Worm (Caenorhabditis elegans): Measurements from ENCODE around the gene abf-3.
"Not testable (repeated sequence)": the region's sequence is repeated elsewhere in the genome, so short reads cannot be mapped to it uniquely, and the experiment has no call there.

The abf-3 gene

DNA sequence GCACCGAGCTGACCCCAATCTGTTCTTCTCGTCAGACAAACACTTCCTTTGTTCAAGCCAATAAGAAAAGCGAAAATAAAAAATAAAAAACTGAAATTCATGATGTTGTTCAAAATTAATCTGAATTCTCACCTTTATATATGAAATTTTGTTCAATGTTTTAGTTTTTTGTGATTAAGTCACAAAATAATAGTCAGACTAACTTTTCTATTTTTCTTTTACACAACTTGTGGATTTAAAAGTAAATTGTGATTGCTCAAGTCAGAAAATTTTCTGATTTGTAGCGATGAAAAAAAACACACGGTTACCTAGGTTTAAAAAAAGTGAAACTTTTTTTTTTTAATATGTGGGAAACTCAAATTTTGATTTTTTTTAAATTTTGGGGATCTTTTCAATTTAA lies at the start of gene abf-3:
Gene abf-3 (minus strand): TSS at position 101 of the 400 bp plus-strand sequence.
- TF ChIP-seq ZK546.5 (tag; optimal IDR thresholded peaks at IDR 0.05) (no peak), ztf-11 (tag; optimal IDR thresholded peaks at IDR 0.05) (no peak), unc-55 (GFP tag; optimal IDR thresholded peaks at IDR 0.05) (no peak), zag-1 (tag; optimal IDR thresholded peaks at IDR 0.05) (no peak)

DNA sequence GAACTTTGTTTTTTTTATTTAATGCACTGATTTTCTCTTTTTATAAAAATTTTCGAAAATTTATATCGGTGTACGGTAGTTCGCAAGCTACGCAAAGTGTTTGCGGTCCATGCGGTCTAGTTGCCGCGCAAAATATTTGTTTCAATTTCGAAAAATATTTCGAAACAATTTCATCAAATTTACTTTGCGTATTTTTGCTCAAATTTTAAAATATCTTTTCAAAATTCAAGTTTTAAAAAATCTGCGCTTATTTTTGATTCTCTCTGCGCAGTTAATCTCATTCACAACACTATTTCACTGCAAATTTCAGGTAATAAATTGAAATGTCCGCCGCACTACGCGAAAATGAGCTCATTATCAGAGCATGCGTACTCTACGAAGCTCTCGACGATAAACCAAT lies 49.7 kb upstream of the abf-3 start, which contains the start of gene fbxa-197:
Gene fbxa-197 (plus strand): TSS at position 301 of the 400 bp plus-strand sequence.
- TF ChIP-seq egl-27 (tag; optimal IDR thresholded peaks at IDR 0.05) (no peak), R02D3.7 (tag; optimal IDR thresholded peaks at IDR 0.05) (no peak), nhr-129 (tag; optimal IDR thresholded peaks at IDR 0.05) (no peak), lin-11 (tag; optimal IDR thresholded peaks at IDR 0.05) (no peak)

DNA sequence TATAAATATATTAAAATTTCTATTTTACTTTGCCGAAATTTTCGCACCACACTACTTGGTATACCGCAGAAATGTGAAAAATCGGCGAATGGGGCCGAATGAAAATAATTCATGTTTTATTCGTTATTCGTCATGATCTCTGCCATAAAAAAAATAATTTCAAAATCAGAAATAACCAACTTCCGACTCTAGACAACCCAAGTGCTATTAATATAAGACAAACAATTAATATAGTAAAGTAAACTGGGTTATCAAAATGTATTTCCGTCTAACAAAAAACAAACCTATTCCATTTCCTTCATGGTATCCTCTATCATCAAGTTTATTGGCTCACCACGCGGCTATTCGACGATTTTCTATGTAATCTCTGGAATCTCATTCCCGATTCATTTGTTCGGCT lies 48.2 kb upstream of the abf-3 start, which contains the start of gene srh-293:
Gene srh-293 (plus strand): TSS at position 301 of the 400 bp plus-strand sequence.
- TF ChIP-seq sma-3 (GFP tag; optimal IDR thresholded peaks at IDR 0.05), result no peak
- no peak for TF ChIP-seq elt-1 (tag; optimal IDR thresholded peaks at IDR 0.05)
- TF ChIP-seq gmeb-1 (tag; optimal IDR thresholded peaks at IDR 0.05), result no peak
- TF ChIP-seq lin-11 (tag; optimal IDR thresholded peaks at IDR 0.05), result no peak
- TF ChIP-seq nhr-77 (tag; optimal IDR thresholded peaks at IDR 0.05), result no peak
- TF ChIP-seq nhr-21 (tag; optimal IDR thresholded peaks at IDR 0.05), result no peak
- TF ChIP-seq snpc-4 (tag; optimal IDR thresholded peaks at IDR 0.05), result no peak
- TF ChIP-seq Y55F3AM.14 (GFP tag; optimal IDR thresholded peaks at IDR 0.05), result no peak

DNA sequence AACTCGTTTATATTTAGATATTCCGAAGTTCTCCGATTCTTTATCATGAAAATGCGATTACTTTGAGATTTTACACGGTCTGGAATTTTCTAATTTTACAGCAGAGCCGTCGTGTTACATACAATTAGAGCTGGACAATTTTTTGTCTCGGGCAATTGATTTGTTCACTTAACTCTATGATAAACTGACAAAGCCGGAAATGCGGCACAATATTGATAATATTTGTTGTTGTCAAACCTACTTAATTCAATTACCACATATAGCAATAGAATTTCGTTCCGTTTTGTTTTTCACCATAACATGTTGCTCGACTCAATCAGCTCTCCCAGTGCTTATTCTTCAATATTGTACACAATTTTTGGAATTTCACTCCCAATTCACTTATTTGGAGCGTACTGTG lies 45.4 kb upstream of the abf-3 start, which contains the start of gene srh-299:
Gene srh-299 (plus strand): TSS at position 301 of the 400 bp plus-strand sequence.
- no peak for TF ChIP-seq crh-2 (tag; optimal IDR thresholded peaks at IDR 0.05)
- TF ChIP-seq ZK546.5 (tag; optimal IDR thresholded peaks at IDR 0.05), result no peak
- no peak for TF ChIP-seq aly-2 (tag; optimal IDR thresholded peaks at IDR 0.05)
- TF ChIP-seq ztf-1 (GFP tag; conservative IDR thresholded peaks at IDR 0.05), result no peak
- TF ChIP-seq gmeb-1 (tag; optimal IDR thresholded peaks at IDR 0.05), result no peak
- TF ChIP-seq skn-1 (tag; optimal IDR thresholded peaks at IDR 0.05), result no peak
- no peak for TF ChIP-seq mab-5 (tag; optimal IDR thresholded peaks at IDR 0.05)
- TF ChIP-seq C34F6.9 (tag; optimal IDR thresholded peaks at IDR 0.05), result no peak

DNA sequence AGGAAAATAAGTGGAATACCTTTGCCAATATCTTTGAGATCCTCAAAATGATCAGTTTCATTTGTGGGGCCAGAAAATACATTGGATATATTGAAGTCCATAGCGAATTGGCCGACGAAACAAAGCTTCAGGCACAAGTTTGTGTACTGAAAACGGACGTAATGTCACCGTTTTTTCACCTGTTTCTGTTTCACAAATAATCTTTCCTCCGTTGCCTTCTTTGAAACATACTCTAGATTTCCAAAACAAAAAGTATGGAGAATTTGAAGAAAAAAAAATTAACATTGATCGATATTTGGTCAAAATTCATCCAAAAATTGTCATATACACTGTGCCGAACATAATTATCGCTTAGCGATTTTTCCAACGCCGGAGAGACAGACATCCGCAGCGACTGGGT lies 45.0 kb upstream of the abf-3 start, which contains the start of gene srz-12:
Gene srz-12 (minus strand): TSS at position 101 of the 400 bp plus-strand sequence.
- no peak for TF ChIP-seq mbf-1 (tag; optimal IDR thresholded peaks at IDR 0.05)
- TF ChIP-seq lin-39 (tag; optimal IDR thresholded peaks at IDR 0.05), result no peak
- no peak for TF ChIP-seq nhr-6 (tag; optimal IDR thresholded peaks at IDR 0.05)
- TF ChIP-seq unc-62 (GFP tag; optimal IDR thresholded peaks at IDR 0.05), result no peak
- TF ChIP-seq nhr-12 (tag; optimal IDR thresholded peaks at IDR 0.05), result no peak
- no peak for TF ChIP-seq sem-4 (tag; optimal IDR thresholded peaks at IDR 0.05)

DNA sequence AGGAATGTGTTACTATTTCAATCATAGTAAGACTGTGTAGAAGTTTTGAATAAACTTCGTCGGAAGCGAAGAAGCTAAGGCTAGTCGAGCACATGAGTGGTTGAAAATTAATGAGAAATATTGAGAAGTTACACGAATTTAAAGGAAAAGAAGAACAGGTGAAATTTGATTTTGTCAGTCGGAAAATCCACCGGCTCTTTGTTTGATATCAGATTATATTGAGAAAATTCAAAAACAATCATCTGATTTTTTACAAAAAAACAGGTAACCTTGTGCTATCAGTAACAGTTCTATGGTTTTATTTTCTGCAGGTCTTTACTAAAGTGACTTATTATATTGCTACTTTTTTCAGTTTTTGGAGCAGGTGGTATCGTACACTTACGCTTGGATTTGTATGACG lies 40.6 kb upstream of the abf-3 start, which contains the start of gene srh-148:
Gene srh-148 (minus strand): TSS at position 101 of the 400 bp plus-strand sequence.
- TF ChIP-seq zag-1 (tag; optimal IDR thresholded peaks at IDR 0.05) (no peak), lin-11 (tag; optimal IDR thresholded peaks at IDR 0.05) (no peak), mdl-1 (tag; optimal IDR thresholded peaks at IDR 0.05) (no peak), alr-1 (tag; optimal IDR thresholded peaks at IDR 0.05) (no peak), elt-1 (tag; optimal IDR thresholded peaks at IDR 0.05) (no peak), nhr-77 (tag; optimal IDR thresholded peaks at IDR 0.05) (no peak), nhr-10 (tag; optimal IDR thresholded peaks at IDR 0.05) (no peak), dmd-4 (tag; optimal IDR thresholded peaks at IDR 0.05) (no peak)

DNA sequence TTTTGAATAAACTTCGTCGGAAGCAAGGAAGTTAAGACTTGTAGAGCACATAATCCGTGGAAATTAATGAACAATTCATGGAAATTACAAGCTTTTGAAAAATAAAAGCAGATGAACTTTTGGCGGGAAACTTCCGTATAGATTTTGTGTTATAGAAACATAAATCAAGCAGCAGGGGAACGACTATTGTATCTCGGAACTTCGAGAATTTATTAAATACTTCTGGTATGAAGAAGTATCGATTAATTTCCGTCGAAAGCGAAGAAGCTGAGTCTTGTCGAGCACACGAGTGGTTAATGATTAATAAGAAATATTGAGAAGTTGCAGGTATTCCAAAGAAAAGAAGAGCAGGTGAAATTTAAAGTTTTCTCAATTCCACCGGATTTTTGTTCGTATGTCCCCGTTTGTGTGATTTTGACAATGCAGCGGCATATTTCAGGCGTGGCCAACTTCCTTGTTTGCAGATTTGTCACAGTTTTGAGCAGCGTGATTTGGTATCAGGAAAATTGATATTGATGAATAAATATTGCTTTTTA lies 32.7 kb upstream of the abf-3 start, which contains the start of gene srh-147:
Gene srh-147 (minus strand): TSS at position 51 of the 536 bp plus-strand sequence.
- not testable (repeated sequence) for TF ChIP-seq skn-1 (tag; optimal IDR thresholded peaks at IDR 0.05); blmp-1 (tag; optimal IDR thresholded peaks at IDR 0.05; ENCODE audit: insufficient read depth); lsy-2 (tag; optimal IDR thresholded peaks at IDR 0.05)
